Fruit fly (Drosophila melanogaster) whole organism, embryonic: Measurements from ENCODE around the gene Spase12.
A peak's percentile ranks its signal among the peaks of the same experiment; 100 is the strongest.

Experiments
- CG11398 ChIP-seq: fragments of 200-800 bp; sonication (Bioruptor generic); optimal IDR thresholded peaks from 2 replicates; lab custom pipeline; 2016; ENCODE audit warnings: missing biosample characterization, missing genetic modification characterization
- CG16813 ChIP-seq: fragments of 200-800 bp; sonication (Bioruptor generic); IDR thresholded peaks from 3 replicates; pipeline ENCODE4 v1.3.6; 2022; ENCODE audit warnings: missing biosample characterization, missing genetic modification characterization; ENCODE audit not compliant: partially characterized antibody
- CG3847 ChIP-seq: fragments of 200-800 bp; sonication (Bioruptor generic); IDR thresholded peaks from 2 replicates; pipeline ENCODE4 v1.3.6; 2022; ENCODE audit warnings: missing biosample characterization, missing genetic modification characterization
- sd ChIP-seq: fragments of 200-800 bp; sonication (Bioruptor generic); optimal IDR thresholded peaks from 3 replicates; lab custom pipeline; 2018; ENCODE audit warnings: missing biosample characterization, mild to moderate bottlenecking, missing genetic modification characterization, moderate library complexity
- ttk ChIP-seq: fragments of 200-800 bp; sonication (Bioruptor generic); IDR thresholded peaks from 2 replicates; pipeline ENCODE4 v2.1.2; 2022; ENCODE audit warnings: missing biosample characterization, missing genetic modification characterization

dm6 chr3R:29523978-29524775, 33.2 kb upstream of the Spase12 start:
- TF ChIP-seq CG3847 (GFP tag; lab: Robert Waterston, UW) = no peak
- TF ChIP-seq ttk (GFP tag; lab: Robert Waterston, UW) = no peak
- TF ChIP-seq CG16813 (GFP tag; lab: Robert Waterston, UW) = no peak
- TF ChIP-seq CG11398 = no peak
- peak; percentile 39 for TF ChIP-seq sd (tag; lab: Kevin White, UChicago)
